Fruit fly (Drosophila melanogaster) whole organism, pupa: ENCODE data around the gene CG14332.

ENCODE experiments used
- CG9948 ChIP-seq: fragments of 200-800 bp; sonication (Bioruptor generic); optimal IDR thresholded peaks from 2 replicates; lab custom pipeline; 2018; ENCODE audit warnings: missing biosample characterization, mild to moderate bottlenecking, missing genetic modification characterization, moderate library complexity
- Pif1B ChIP-seq: fragments of 200-800 bp; sonication (Bioruptor generic); optimal IDR thresholded peaks from 3 replicates; lab custom pipeline; 2016; ENCODE audit warnings: missing biosample characterization, missing genetic modification characterization
- rn ChIP-seq: fragments of 200-800 bp; sonication (Bioruptor generic); IDR thresholded peaks from 2 replicates; pipeline ENCODE4 v1.3.6; 2022; ENCODE audit warnings: missing biosample characterization, missing genetic modification characterization

dm6 chr3R:17420338-17420737 lies 1.7 kb downstream of the CG14332 start, which contains the start of gene CG42835:
- no peak for TF ChIP-seq Pif1B (GFP tag; lab: Kevin White, UChicago)
- no peak for TF ChIP-seq CG9948 (tag; lab: Kevin White, UChicago)
- no peak for TF ChIP-seq rn
